Worm (Caenorhabditis elegans) whole organism, midembryonic: ENCODE measurements around the gene gop-2.

Experiments
- T22C8.4 ChIP-seq: fragments of 200-800 bp; sonication (Bioruptor generic); IDR thresholded peaks from 2 replicates; pipeline ENCODE4 v1.3.6; 2022; ENCODE audit warnings: missing genetic modification characterization, missing compliant biosample characterization
- cog-1 ChIP-seq: sonication (generic microtip); optimal IDR thresholded peaks from 2 replicates; lab custom pipeline; 2016; ENCODE audit warnings: missing genetic modification characterization, missing compliant biosample characterization
- flt-1 ChIP-seq: fragments of 200-800 bp; sonication (Bioruptor generic); IDR thresholded peaks from 2 replicates; pipeline ENCODE4 v1.3.6; 2022; ENCODE audit warnings: missing genetic modification characterization, missing compliant biosample characterization
- klf-2 ChIP-seq: fragments of 200-800 bp; sonication (Bioruptor generic); conservative IDR thresholded peaks from 2 replicates; pipeline ENCODE4 v1.3.6; 2022; ENCODE audit warnings: missing genetic modification reagents, missing genetic modification characterization, missing compliant biosample characterization
- med-1 ChIP-seq: sonication (generic microtip); optimal IDR thresholded peaks from 2 replicates; lab custom pipeline; 2017; ENCODE audit warnings: missing genetic modification characterization, mild to moderate bottlenecking, missing compliant biosample characterization, antibody characterized with exemption, missing genetic modification reagents; ENCODE audit not compliant: insufficient read depth
- ref-1 ChIP-seq: fragments of 200-800 bp; sonication (Bioruptor generic); conservative IDR thresholded peaks from 2 replicates; pipeline ENCODE4 v1.3.6; 2022; ENCODE audit warnings: missing genetic modification reagents, missing genetic modification characterization, missing compliant biosample characterization
- ztf-23 ChIP-seq: fragments of 200-800 bp; sonication (Bioruptor generic); IDR thresholded peaks from 2 replicates; pipeline ENCODE4 v1.3.6; 2022; ENCODE audit warnings: missing genetic modification reagents, missing genetic modification characterization, missing compliant biosample characterization
- ztf-29 ChIP-seq: fragments of 200-800 bp; sonication (Bioruptor generic); IDR thresholded peaks from 2 replicates; pipeline ENCODE4 v1.3.6; 2022; ENCODE audit warnings: missing genetic modification reagents, missing genetic modification characterization, missing compliant biosample characterization

ce11 chrIII:5210269-5210668 is 48.6 kb upstream of the gop-2 start:
- no peak for TF ChIP-seq med-1
- TF ChIP-seq T22C8.4, result no peak
- TF ChIP-seq cog-1 (tag; lab: Kevin White, UChicago), result no peak
- TF ChIP-seq ref-1 (GFP tag; lab: Robert Waterston, UW), result no peak
- no peak for TF ChIP-seq flt-1 (GFP tag; lab: Robert Waterston, UW)
- TF ChIP-seq ztf-23 (GFP tag; lab: Robert Waterston, UW), result no peak
- TF ChIP-seq klf-2 (GFP tag; lab: Robert Waterston, UW), result no peak
- no peak for TF ChIP-seq ztf-29 (GFP tag; lab: Robert Waterston, UW)
